Fruit fly (Drosophila melanogaster) whole organism, embryonic: ENCODE results near the gene inaF-B.
A peak's percentile ranks its signal among the peaks of the same experiment; 100 is the strongest.

Experiments
- Awh ChIP-seq: fragments of 200-800 bp; sonication (Bioruptor generic); IDR thresholded peaks from 2 replicates; pipeline ENCODE4, ENCODE4 v1.3.6; 2022; ENCODE audit warnings: missing biosample characterization, missing genetic modification characterization
- CG10274 ChIP-seq: fragments of 200-800 bp; sonication (Bioruptor generic); optimal IDR thresholded peaks from 3 replicates; lab custom pipeline; 2017; ENCODE audit warnings: missing biosample characterization, mild to moderate bottlenecking, missing genetic modification characterization
- CG10543 ChIP-seq: fragments of 200-800 bp; sonication (Bioruptor generic); optimal IDR thresholded peaks from 3 replicates; lab custom pipeline; 2017; ENCODE audit warnings: missing biosample characterization, mild to moderate bottlenecking, missing genetic modification characterization, moderate library complexity
- CG1233 ChIP-seq: fragments of 200-800 bp; sonication (Bioruptor generic); optimal IDR thresholded peaks from 4 replicates; lab custom pipeline; 2018; ENCODE audit warnings: missing biosample characterization, mild to moderate bottlenecking, missing genetic modification characterization
- CG13894 ChIP-seq: fragments of 200-800 bp; sonication (Bioruptor generic); optimal IDR thresholded peaks from 3 replicates; lab custom pipeline; 2018; ENCODE audit warnings: missing biosample characterization, mild to moderate bottlenecking, missing genetic modification characterization, moderate library complexity
- CG17385 ChIP-seq: fragments of 200-800 bp; sonication (Bioruptor generic); optimal IDR thresholded peaks from 3 replicates; lab custom pipeline; 2018; ENCODE audit warnings: missing biosample characterization, mild to moderate bottlenecking, missing genetic modification characterization
- CG18619 ChIP-seq: fragments of 200-800 bp; sonication (Bioruptor generic); optimal IDR thresholded peaks from 3 replicates; lab custom pipeline; 2017; ENCODE audit warnings: missing biosample characterization, mild to moderate bottlenecking, missing genetic modification characterization
- CG31224 ChIP-seq: fragments of 200-800 bp; sonication (Bioruptor generic); IDR thresholded peaks from 2 replicates; pipeline ENCODE4 v1.3.6; 2022; ENCODE audit warnings: missing biosample characterization, missing genetic modification characterization
- CG4328 ChIP-seq: fragments of 200-800 bp; sonication (Bioruptor generic); optimal IDR thresholded peaks from 3 replicates; lab custom pipeline; 2017; ENCODE audit warnings: missing biosample characterization, missing genetic modification reagents, missing genetic modification characterization
- CG4404 ChIP-seq: fragments of 200-800 bp; sonication (Bioruptor generic); IDR thresholded peaks from 2 replicates; pipeline ENCODE4 v1.3.6; 2022; ENCODE audit warnings: missing biosample characterization, missing genetic modification characterization
- CG4854 ChIP-seq: fragments of 200-800 bp; sonication (Bioruptor generic); optimal IDR thresholded peaks from 2 replicates; lab custom pipeline; 2016; ENCODE audit warnings: missing biosample characterization, missing genetic modification characterization, inconsistent platforms
- CG5953 ChIP-seq: fragments of 200-800 bp; sonication (Bioruptor generic); IDR thresholded peaks from 2 replicates; pipeline ENCODE4 v1.3.6; 2022; ENCODE audit warnings: missing biosample characterization, missing genetic modification characterization
- CG6765 ChIP-seq: fragments of 200-800 bp; sonication (Bioruptor generic); optimal IDR thresholded peaks from 3 replicates; lab custom pipeline; 2017; ENCODE audit warnings: missing biosample characterization, mild to moderate bottlenecking, missing genetic modification characterization
- CG7357 ChIP-seq: fragments of 200-800 bp; sonication (Bioruptor generic); IDR thresholded peaks from 3 replicates; pipeline ENCODE4 v1.3.6; 2022; ENCODE audit warnings: missing biosample characterization, missing genetic modification characterization
- CG9876 ChIP-seq: fragments of 200-800 bp; sonication (Bioruptor generic); optimal IDR thresholded peaks from 2 replicates; lab custom pipeline; 2016; ENCODE audit warnings: missing biosample characterization, missing genetic modification characterization
- Dip2 ChIP-seq: fragments of 200-800 bp; sonication (Bioruptor generic); IDR thresholded peaks from 2 replicates; pipeline ENCODE4 v1.3.6; 2022; ENCODE audit warnings: missing biosample characterization, missing genetic modification characterization
- Dll ChIP-seq: fragments of 200-800 bp; sonication (Bioruptor generic); IDR thresholded peaks from 4 replicates; pipeline ENCODE4 v1.3.6; 2022; ENCODE audit warnings: missing biosample characterization, missing genetic modification characterization; ENCODE audit not compliant: partially characterized antibody
- Drgx ChIP-seq: fragments of 200-800 bp; sonication (Bioruptor generic); IDR thresholded peaks from 2 replicates; pipeline ENCODE4 v1.3.6; 2022; ENCODE audit warnings: missing biosample characterization, missing genetic modification characterization
- Fer1 ChIP-seq: fragments of 200-800 bp; sonication (Bioruptor generic); optimal IDR thresholded peaks from 2 replicates; lab custom pipeline; 2017; ENCODE audit warnings: missing biosample characterization, mild to moderate bottlenecking, missing genetic modification characterization
- Fer3 ChIP-seq: fragments of 200-800 bp; sonication (Bioruptor generic); optimal IDR thresholded peaks from 2 replicates; lab custom pipeline; 2018; ENCODE audit warnings: missing biosample characterization, mild to moderate bottlenecking, missing genetic modification characterization, moderate library complexity
- GATAe ChIP-seq: fragments of 200-800 bp; sonication (Bioruptor generic); conservative IDR thresholded peaks from 2 replicates; pipeline ENCODE4 v1.3.6; 2022; ENCODE audit warnings: missing biosample characterization, missing genetic modification characterization
- Hsf ChIP-seq: fragments of 200-800 bp; sonication (Bioruptor generic); optimal IDR thresholded peaks from 3 replicates; lab custom pipeline; 2016; ENCODE audit warnings: missing biosample characterization, missing genetic modification characterization
- NC2β ChIP-seq: fragments of 200-800 bp; sonication (Bioruptor generic); optimal IDR thresholded peaks from 2 replicates; lab custom pipeline; 2016; ENCODE audit warnings: missing biosample characterization, missing genetic modification characterization
- NK7.1 ChIP-seq: fragments of 200-800 bp; sonication (Bioruptor generic); optimal IDR thresholded peaks from 3 replicates; lab custom pipeline; 2016; ENCODE audit warnings: missing biosample characterization, missing genetic modification characterization
- Optix ChIP-seq: fragments of 200-800 bp; sonication (Bioruptor generic); IDR thresholded peaks from 3 replicates; pipeline ENCODE4 v1.3.6; 2022; ENCODE audit warnings: missing biosample characterization, missing genetic modification characterization
- Sry-β ChIP-seq: fragments of 200-800 bp; sonication (Bioruptor generic); optimal IDR thresholded peaks from 2 replicates; lab custom pipeline; 2018; ENCODE audit warnings: missing biosample characterization, mild to moderate bottlenecking, missing genetic modification characterization, moderate library complexity
- Tbp ChIP-seq: fragments of >200 bp; optimal IDR thresholded peaks from 2 replicates; lab custom pipeline; 2018; ENCODE audit warnings: missing biosample characterization, missing genetic modification characterization
- Xrp1 ChIP-seq: fragments of 200-800 bp; sonication (Bioruptor generic); IDR thresholded peaks from 2 replicates; pipeline ENCODE4 v1.3.6; 2022; ENCODE audit warnings: missing biosample characterization, missing genetic modification characterization
- amos ChIP-seq: fragments of 200-800 bp; sonication (Bioruptor generic); IDR thresholded peaks from 2 replicates; pipeline ENCODE4 v1.3.6; 2022; ENCODE audit warnings: missing biosample characterization, missing genetic modification characterization; ENCODE audit not compliant: partially characterized antibody
- bowl ChIP-seq: fragments of 200-800 bp; sonication (Bioruptor generic); IDR thresholded peaks from 2 replicates; pipeline ENCODE4 v1.3.6; 2022; ENCODE audit warnings: missing biosample characterization, missing genetic modification characterization
- btn ChIP-seq: fragments of 200-800 bp; sonication (Bioruptor generic); optimal IDR thresholded peaks from 2 replicates; lab custom pipeline; 2016; ENCODE audit warnings: missing biosample characterization, missing genetic modification characterization
- cad ChIP-seq: fragments of >200 bp; optimal IDR thresholded peaks from 2 replicates; lab custom pipeline; 2017; ENCODE audit warnings: missing biosample characterization, missing genetic modification characterization
- ci ChIP-seq: fragments of 200-800 bp; sonication (Bioruptor generic); IDR thresholded peaks from 3 replicates; pipeline ENCODE4 v1.3.6; 2022; ENCODE audit warnings: missing biosample characterization, missing genetic modification characterization
- croc ChIP-seq: fragments of 200-800 bp; sonication (Bioruptor generic); conservative IDR thresholded peaks from 3 replicates; pipeline ENCODE4 v1.3.6; 2022; ENCODE audit warnings: missing biosample characterization, missing genetic modification characterization
- dysf ChIP-seq: fragments of 200-800 bp; sonication (Bioruptor generic); IDR thresholded peaks from 3 replicates; pipeline ENCODE4 v1.3.6; 2022; ENCODE audit warnings: missing biosample characterization, missing genetic modification characterization
- gsb-n ChIP-seq: fragments of 200-800 bp; sonication (Bioruptor generic); optimal IDR thresholded peaks from 3 replicates; lab custom pipeline; 2018; ENCODE audit warnings: missing biosample characterization, mild to moderate bottlenecking, missing genetic modification characterization
- h ChIP-seq: fragments of >200 bp; optimal IDR thresholded peaks from 2 replicates; lab custom pipeline; 2017
- hkb ChIP-seq, 2 experiments: fragments of 200-800 bp in 1 of 2; fragments of >200 bp in 1 of 2; sonication (Bioruptor generic) in 1 of 2; IDR thresholded peaks in 1 of 2; optimal IDR thresholded peaks in 1 of 2; 2 replicates each; pipeline versions ENCODE4 v1.3.6 to Lab custom; 2017 to 2022; ENCODE audit warnings: missing biosample characterization in 1 of 2, missing genetic modification characterization in 1 of 2
- nau ChIP-seq: fragments of 200-800 bp; sonication (Bioruptor generic); optimal IDR thresholded peaks from 3 replicates; lab custom pipeline; 2017; ENCODE audit warnings: missing biosample characterization, mild to moderate bottlenecking, missing genetic modification characterization, missing genetic modification reagents
- nom ChIP-seq: fragments of 200-800 bp; sonication (Bioruptor generic); optimal IDR thresholded peaks from 2 replicates; lab custom pipeline; 2017; ENCODE audit warnings: missing biosample characterization, missing genetic modification characterization, mild to moderate bottlenecking, moderate library complexity, missing genetic modification reagents
- pfk ChIP-seq: fragments of 200-800 bp; sonication (Bioruptor generic); optimal IDR thresholded peaks from 2 replicates; lab custom pipeline; 2018; ENCODE audit warnings: missing biosample characterization, mild to moderate bottlenecking, missing genetic modification characterization, moderate library complexity
- pho ChIP-seq: fragments of 200-800 bp; sonication (Bioruptor generic); optimal IDR thresholded peaks from 2 replicates; lab custom pipeline; 2016; ENCODE audit warnings: missing biosample characterization, missing genetic modification characterization
- pzg ChIP-seq: fragments of 200-800 bp; sonication (Bioruptor generic); optimal IDR thresholded peaks from 3 replicates; lab custom pipeline; 2018; ENCODE audit warnings: missing biosample characterization, mild to moderate bottlenecking, missing genetic modification characterization, moderate library complexity
- shn ChIP-seq: fragments of 200-800 bp; sonication (Bioruptor generic); optimal IDR thresholded peaks from 3 replicates; lab custom pipeline; 2016; ENCODE audit warnings: missing biosample characterization, missing genetic modification characterization
- slbo ChIP-seq: fragments of 200-800 bp; sonication (Bioruptor generic); IDR thresholded peaks from 2 replicates; pipeline ENCODE4 v1.3.6; 2022; ENCODE audit warnings: missing biosample characterization, missing genetic modification characterization
- sr ChIP-seq: fragments of 200-800 bp; sonication (Bioruptor generic); IDR thresholded peaks from 3 replicates; pipeline ENCODE4 v1.3.6; 2022; ENCODE audit warnings: missing biosample characterization, missing genetic modification characterization
- tna ChIP-seq: fragments of 200-800 bp; sonication (Bioruptor generic); IDR thresholded peaks from 2 replicates; pipeline ENCODE4 v1.3.6; 2022; ENCODE audit warnings: missing biosample characterization, missing genetic modification characterization; ENCODE audit not compliant: partially characterized antibody
- unpg ChIP-seq: fragments of 200-800 bp; sonication (Bioruptor generic); optimal IDR thresholded peaks from 3 replicates; lab custom pipeline; 2018; ENCODE audit warnings: missing biosample characterization, mild to moderate bottlenecking, missing genetic modification characterization, moderate library complexity
- zf30C ChIP-seq: fragments of 200-800 bp; sonication (Bioruptor generic); optimal IDR thresholded peaks from 3 replicates; lab custom pipeline; 2018; ENCODE audit warnings: missing biosample characterization, mild to moderate bottlenecking, missing genetic modification characterization

The inaF-B gene

dm6 chrX:11715937-11716730 is 16.4 kb downstream of the inaF-B start (continued):
- TF ChIP-seq slbo (GFP tag; lab: Robert Waterston, UW) (peak; percentile 80), CG31224 (GFP tag; lab: Robert Waterston, UW) (peak; percentile 60), CG13894 (peak; percentile 58), NC2β (GFP tag; lab: Kevin White, UChicago) (peak; percentile 81), Tbp (no peak), Xrp1 (GFP tag; lab: Robert Waterston, UW) (peak; percentile 86), nom (GFP tag; lab: Kevin White, UChicago) (peak; percentile 85), pfk (peak; percentile 50), Sry-β (GFP tag; lab: Kevin White, UChicago) (no peak), btn (peak; percentile 78), CG9876 (peak; percentile 71), unpg (GFP tag; lab: Kevin White, UChicago) (peak; percentile 87), shn (GFP tag; lab: Kevin White, UChicago) (peak; percentile 84), zf30C (GFP tag; lab: Kevin White, UChicago) (no peak), NK7.1 (GFP tag; lab: Kevin White, UChicago) (peak; percentile 76), CG4404 (peak; percentile 82), CG17385 (peak; percentile 87), Optix (peak; percentile 58; the same call in 2 of the 3 replicates), h (no peak), CG5953 (GFP tag; lab: Robert Waterston, UW) (peak; percentile 55; the same call in 1 of the 2 replicates), ci (GFP tag; lab: Robert Waterston, UW) (peak; percentile 42; the same call in 1 of the 3 replicates), CG10543 (GFP tag; lab: Kevin White, UChicago) (peak; percentile 37), Fer1 (GFP tag; lab: Kevin White, UChicago) (peak; percentile 88), pzg (GFP tag; lab: Kevin White, UChicago) (no peak), GATAe (GFP tag; lab: Robert Waterston, UW) (peak; percentile 60), cad (GFP tag; lab: Kevin White, UChicago) (no peak), Dll (GFP tag; lab: Robert Waterston, UW) (peak; percentile 79), gsb-n (tag; lab: Kevin White, UChicago) (peak; percentile 84), bowl (0 out of 2 replicates have a peak, but pooled peaks have one; percentile 17), Hsf (GFP tag; lab: Kevin White, UChicago) (peak; percentile 90), croc (GFP tag; lab: Robert Waterston, UW) (peak; percentile 82), dysf (peak; percentile 92), Drgx (GFP tag; lab: Robert Waterston, UW) (peak; percentile 85), CG4854 (GFP tag; lab: Kevin White, UChicago) (peak; percentile 90), hkb (optimal IDR thresholded peaks at IDR 0.05; lab: Kevin White, UChicago) (no peak), hkb (GFP tag; IDR thresholded peaks at IDR 0.05; lab: Robert Waterston, UW) (peak; percentile 83), Dip2 (GFP tag; lab: Robert Waterston, UW) (no peak), CG4328 (GFP tag; lab: Kevin White, UChicago) (peak; percentile 76), CG7357 (GFP tag; lab: Robert Waterston, UW) (peak; percentile 80), CG10274 (peak; percentile 90), pho (peak; percentile 92), tna (GFP tag; lab: Robert Waterston, UW) (peak; percentile 29; the same call in 1 of the 2 replicates), CG1233 (peak; percentile 86), amos (GFP tag; lab: Robert Waterston, UW) (peak; percentile 72), CG18619 (GFP tag; lab: Kevin White, UChicago) (peak; percentile 89), nau (GFP tag; lab: Kevin White, UChicago) (peak; percentile 74), Awh (GFP tag; lab: Robert Waterston, UW) (peak; percentile 60; the same call in 1 of the 2 replicates), CG6765 (GFP tag; lab: Kevin White, UChicago) (peak; percentile 80), Fer3 (tag; lab: Kevin White, UChicago) (peak; percentile 84), sr (GFP tag; lab: Robert Waterston, UW) (no peak)
